Fruit fly (Drosophila melanogaster) whole organism: ENCODE results near the gene mtsh.
A peak's percentile ranks its signal among the peaks of the same experiment; 100 is the strongest.

ENCODE experiments used
- Dll ChIP-seq: fragments of >200 bp; optimal IDR thresholded peaks from 2 replicates; lab custom pipeline; 2017
- EcR ChIP-seq, 2 experiments: fragments of >200 bp; optimal IDR thresholded peaks; 2 replicates each; lab custom pipeline; 2017; ENCODE audit warnings: missing biosample characterization in 2 of 2, missing genetic modification characterization in 2 of 2, missing genetic modification reagents in 2 of 2
- pan ChIP-seq: fragments of >200 bp; optimal IDR thresholded peaks from 2 replicates; lab custom pipeline; 2017

- TF ChIP-seq EcR (GFP tag; optimal IDR thresholded peaks at IDR 0.05; lab: Kevin White, UChicago) (peak in 1 of 2 experiments; percentile 47), pan (lab: Kevin White, UChicago) (no peak), Dll (lab: Kevin White, UChicago) (no peak)
These were observed 40.2 kb downstream of the mtsh start for dm6 chr2L:8279400-8280065.
